Fruit fly (Drosophila melanogaster) whole organism, embryonic: ENCODE data around the gene CG18213.

Source experiments
- Asciz ChIP-seq: fragments of 200-800 bp; sonication (Bioruptor generic); optimal IDR thresholded peaks from 2 replicates; lab custom pipeline; 2017; ENCODE audit warnings: missing biosample characterization, mild to moderate bottlenecking, missing genetic modification characterization, missing genetic modification reagents
- C15 ChIP-seq: fragments of 200-800 bp; sonication (Bioruptor generic); IDR thresholded peaks from 3 replicates; pipeline ENCODE4 v1.3.6; 2022; ENCODE audit warnings: missing biosample characterization, missing genetic modification characterization
- CG10959 ChIP-seq: fragments of 200-800 bp; sonication (Bioruptor generic); IDR thresholded peaks from 2 replicates; pipeline ENCODE4 v1.3.6; 2022; ENCODE audit warnings: missing biosample characterization, missing genetic modification characterization
- CG11085 ChIP-seq: fragments of 200-800 bp; sonication (Bioruptor generic); IDR thresholded peaks from 2 replicates; pipeline ENCODE4 v1.3.6; 2022; ENCODE audit warnings: missing biosample characterization, missing genetic modification characterization
- CG11695 ChIP-seq: fragments of 200-800 bp; sonication (Bioruptor generic); IDR thresholded peaks from 3 replicates; pipeline ENCODE4 v1.3.6; 2022; ENCODE audit warnings: missing biosample characterization, missing genetic modification characterization
- CG13296 ChIP-seq: fragments of 200-800 bp; sonication (Bioruptor generic); optimal IDR thresholded peaks from 3 replicates; lab custom pipeline; 2018; ENCODE audit warnings: missing biosample characterization, mild to moderate bottlenecking, missing genetic modification characterization
- CG13894 ChIP-seq: fragments of 200-800 bp; sonication (Bioruptor generic); optimal IDR thresholded peaks from 3 replicates; lab custom pipeline; 2018; ENCODE audit warnings: missing biosample characterization, mild to moderate bottlenecking, missing genetic modification characterization, moderate library complexity
- CG14710 ChIP-seq: fragments of 200-800 bp; sonication (Bioruptor generic); optimal IDR thresholded peaks from 3 replicates; lab custom pipeline; 2019; ENCODE audit warnings: missing biosample characterization, mild to moderate bottlenecking, missing genetic modification characterization, moderate library complexity
- CG15514 ChIP-seq: fragments of 200-800 bp; sonication (Bioruptor generic); optimal IDR thresholded peaks from 3 replicates; lab custom pipeline; 2017; ENCODE audit warnings: missing biosample characterization, missing genetic modification characterization, mild to moderate bottlenecking, moderate library complexity, missing genetic modification reagents
- CG1602 ChIP-seq: fragments of 200-800 bp; sonication (Bioruptor generic); optimal IDR thresholded peaks from 3 replicates; lab custom pipeline; 2016; ENCODE audit warnings: missing biosample characterization, missing genetic modification characterization
- CG1647 ChIP-seq: fragments of 200-800 bp; sonication (Bioruptor generic); optimal IDR thresholded peaks from 3 replicates; lab custom pipeline; 2016; ENCODE audit warnings: missing biosample characterization, missing genetic modification characterization
- CG18619 ChIP-seq: fragments of 200-800 bp; sonication (Bioruptor generic); optimal IDR thresholded peaks from 3 replicates; lab custom pipeline; 2017; ENCODE audit warnings: missing biosample characterization, mild to moderate bottlenecking, missing genetic modification characterization
- CG3838 ChIP-seq: fragments of 200-800 bp; sonication (Bioruptor generic); optimal IDR thresholded peaks from 3 replicates; lab custom pipeline; 2016; ENCODE audit warnings: missing biosample characterization, missing genetic modification characterization
- CG5953 ChIP-seq: fragments of 200-800 bp; sonication (Bioruptor generic); IDR thresholded peaks from 2 replicates; pipeline ENCODE4 v1.3.6; 2022; ENCODE audit warnings: missing biosample characterization, missing genetic modification characterization
- CG6175 ChIP-seq: fragments of 200-800 bp; sonication (Bioruptor generic); IDR thresholded peaks from 3 replicates; pipeline ENCODE4 v1.3.6; 2022; ENCODE audit warnings: missing biosample characterization, missing genetic modification characterization
- CG7745 ChIP-seq: fragments of 200-800 bp; sonication (Bioruptor generic); optimal IDR thresholded peaks from 2 replicates; lab custom pipeline; 2018; ENCODE audit warnings: missing biosample characterization, mild to moderate bottlenecking, missing genetic modification characterization, moderate library complexity
- CG8089 ChIP-seq: fragments of 200-800 bp; sonication (Bioruptor generic); optimal IDR thresholded peaks from 3 replicates; lab custom pipeline; 2016; ENCODE audit warnings: missing biosample characterization, missing genetic modification characterization
- CG8359 ChIP-seq: fragments of 200-800 bp; sonication (Bioruptor generic); optimal IDR thresholded peaks from 2 replicates; lab custom pipeline; 2017; ENCODE audit warnings: missing biosample characterization, mild to moderate bottlenecking, missing genetic modification characterization, borderline replicate concordance
- CG8765 ChIP-seq: fragments of 200-800 bp; sonication (Bioruptor generic); IDR thresholded peaks from 2 replicates; pipeline ENCODE4 v1.3.6; 2022; ENCODE audit warnings: missing biosample characterization, missing genetic modification characterization
- CG9817 ChIP-seq: fragments of 200-800 bp; sonication (Bioruptor generic); optimal IDR thresholded peaks from 2 replicates; lab custom pipeline; 2018; ENCODE audit warnings: missing biosample characterization, mild to moderate bottlenecking, missing genetic modification characterization, moderate library complexity
- CTCF ChIP-seq: fragments of 200-800 bp; sonication (Bioruptor generic); optimal IDR thresholded peaks from 2 replicates; lab custom pipeline; 2017; ENCODE audit warnings: missing biosample characterization, mild to moderate bottlenecking, missing genetic modification characterization, moderate library complexity
- Dad ChIP-seq: fragments of 200-800 bp; sonication (Bioruptor generic); optimal IDR thresholded peaks from 3 replicates; lab custom pipeline; 2016; ENCODE audit warnings: missing biosample characterization, missing genetic modification characterization
- Deaf1 ChIP-seq: fragments of 200-800 bp; optimal IDR thresholded peaks from 3 replicates; lab custom pipeline; 2019; ENCODE audit warnings: missing biosample characterization, mild to moderate bottlenecking, missing genetic modification characterization, moderate library complexity
- Dll ChIP-seq: fragments of 200-800 bp; sonication (Bioruptor generic); IDR thresholded peaks from 4 replicates; pipeline ENCODE4 v1.3.6; 2022; ENCODE audit warnings: missing biosample characterization, missing genetic modification characterization; ENCODE audit not compliant: partially characterized antibody
- Ets97D ChIP-seq: fragments of 200-800 bp; sonication (Bioruptor generic); optimal IDR thresholded peaks from 3 replicates; lab custom pipeline; 2016; ENCODE audit warnings: missing biosample characterization, missing genetic modification characterization
- H2.0 ChIP-seq: fragments of 200-800 bp; sonication (Bioruptor generic); IDR thresholded peaks from 2 replicates; pipeline ENCODE4 v1.3.6; 2022; ENCODE audit warnings: missing biosample characterization, missing genetic modification characterization
- HmgZ ChIP-seq: fragments of 200-800 bp; sonication (Bioruptor generic); optimal IDR thresholded peaks from 2 replicates; lab custom pipeline; 2018; ENCODE audit warnings: missing biosample characterization, mild to moderate bottlenecking, missing genetic modification characterization
- Kr ChIP-seq: fragments of 200-800 bp; sonication (Bioruptor generic); optimal IDR thresholded peaks from 2 replicates; lab custom pipeline; 2017; ENCODE audit warnings: missing biosample characterization, mild to moderate bottlenecking, missing genetic modification characterization
- Mad ChIP-seq: fragments of 200-800 bp; sonication (Bioruptor generic); optimal IDR thresholded peaks from 2 replicates; lab custom pipeline; 2016; ENCODE audit warnings: missing biosample characterization, missing genetic modification characterization
- Oli ChIP-seq: fragments of 200-800 bp; sonication (Bioruptor generic); optimal IDR thresholded peaks from 2 replicates; lab custom pipeline; 2018; ENCODE audit warnings: missing biosample characterization, mild to moderate bottlenecking, missing genetic modification characterization, moderate library complexity
- Side ChIP-seq: fragments of 200-800 bp; sonication (Bioruptor generic); optimal IDR thresholded peaks from 2 replicates; lab custom pipeline; 2016; ENCODE audit warnings: missing biosample characterization, missing genetic modification characterization
- Stat92E ChIP-seq, 3 experiments: fragments of >200 bp in 2 of 3; fragments of 200-800 bp in 1 of 3; sonication (Bioruptor generic) in 1 of 3; optimal IDR thresholded peaks; 2 replicates each; lab custom pipeline; 2017 to 2019; ENCODE audit warnings: missing biosample characterization in 3 of 3, missing genetic modification characterization in 3 of 3, mild to moderate bottlenecking in 1 of 3, moderate library complexity in 1 of 3
- Taf1 ChIP-seq: fragments of 200-800 bp; sonication (Bioruptor generic); IDR thresholded peaks from 2 replicates; pipeline ENCODE4 v1.3.6; 2022; ENCODE audit warnings: missing biosample characterization, missing genetic modification characterization
- cad ChIP-seq: fragments of >200 bp; optimal IDR thresholded peaks from 2 replicates; lab custom pipeline; 2017; ENCODE audit warnings: missing biosample characterization, missing genetic modification characterization
- chinmo ChIP-seq: fragments of 200-800 bp; sonication (Bioruptor generic); IDR thresholded peaks from 4 replicates; pipeline ENCODE4 v1.3.6; 2022; ENCODE audit warnings: missing biosample characterization, missing genetic modification characterization; ENCODE audit not compliant: partially characterized antibody
- corto ChIP-seq: fragments of 200-800 bp; sonication (Bioruptor generic); optimal IDR thresholded peaks from 2 replicates; lab custom pipeline; 2016; ENCODE audit warnings: missing biosample characterization, mild to moderate bottlenecking, missing genetic modification characterization, moderate library complexity
- dm ChIP-seq: fragments of 200-800 bp; sonication (Bioruptor generic); optimal IDR thresholded peaks from 3 replicates; lab custom pipeline; 2016; ENCODE audit warnings: missing biosample characterization, missing genetic modification characterization
- insv ChIP-seq, 2 experiments: fragments of 200-800 bp; sonication (Bioruptor generic); optimal IDR thresholded peaks; 3 replicates each; lab custom pipeline; 2016 to 2018; ENCODE audit warnings: missing biosample characterization in 2 of 2, missing genetic modification characterization in 2 of 2
- lab ChIP-seq: fragments of 200-800 bp; sonication (Bioruptor generic); optimal IDR thresholded peaks from 3 replicates; lab custom pipeline; 2017; ENCODE audit warnings: missing biosample characterization, missing genetic modification characterization, mild to moderate bottlenecking, moderate library complexity, missing genetic modification reagents
- nmo ChIP-seq: fragments of 200-800 bp; sonication (Bioruptor generic); optimal IDR thresholded peaks from 2 replicates; lab custom pipeline; 2018; ENCODE audit warnings: missing biosample characterization, mild to moderate bottlenecking, missing genetic modification characterization, moderate library complexity
- oc ChIP-seq: fragments of 200-800 bp; sonication (Bioruptor generic); optimal IDR thresholded peaks from 2 replicates; lab custom pipeline; 2018; ENCODE audit warnings: missing biosample characterization, mild to moderate bottlenecking, missing genetic modification characterization, moderate library complexity
- scrt ChIP-seq: fragments of 200-800 bp; sonication (Bioruptor generic); optimal IDR thresholded peaks from 2 replicates; lab custom pipeline; 2018; ENCODE audit warnings: missing biosample characterization, mild to moderate bottlenecking, missing genetic modification characterization, moderate library complexity
- sd ChIP-seq: fragments of 200-800 bp; sonication (Bioruptor generic); optimal IDR thresholded peaks from 3 replicates; lab custom pipeline; 2018; ENCODE audit warnings: missing biosample characterization, mild to moderate bottlenecking, missing genetic modification characterization, moderate library complexity
- sens ChIP-seq: fragments of 200-800 bp; sonication (Bioruptor generic); peaks from one replicate; lab custom pipeline; 2016; ENCODE audit warnings: missing biosample characterization, missing genetic modification characterization
- shn ChIP-seq: fragments of 200-800 bp; sonication (Bioruptor generic); optimal IDR thresholded peaks from 3 replicates; lab custom pipeline; 2016; ENCODE audit warnings: missing biosample characterization, missing genetic modification characterization
- slbo ChIP-seq: fragments of 200-800 bp; sonication (Bioruptor generic); IDR thresholded peaks from 2 replicates; pipeline ENCODE4 v1.3.6; 2022; ENCODE audit warnings: missing biosample characterization, missing genetic modification characterization
- sna ChIP-seq: fragments of 200-800 bp; sonication (Bioruptor generic); IDR thresholded peaks from 2 replicates; pipeline ENCODE4 v1.3.6; 2022; ENCODE audit warnings: missing biosample characterization, missing genetic modification characterization; ENCODE audit not compliant: partially characterized antibody
- stc ChIP-seq: fragments of 200-800 bp; sonication (Bioruptor generic); IDR thresholded peaks from 2 replicates; pipeline ENCODE4 v1.3.6; 2022; ENCODE audit warnings: missing biosample characterization, missing genetic modification characterization
- sug ChIP-seq: fragments of 200-800 bp; optimal IDR thresholded peaks from 2 replicates; lab custom pipeline; 2019; ENCODE audit warnings: missing biosample characterization, mild to moderate bottlenecking, missing genetic modification characterization, moderate library complexity
- tio ChIP-seq: fragments of 200-800 bp; sonication (Bioruptor generic); optimal IDR thresholded peaks from 2 replicates; lab custom pipeline; 2017; ENCODE audit warnings: missing biosample characterization, missing genetic modification characterization, inconsistent platforms
- twi ChIP-seq: fragments of 200-800 bp; optimal IDR thresholded peaks from 2 replicates; lab custom pipeline; 2019; ENCODE audit warnings: missing biosample characterization, mild to moderate bottlenecking, missing genetic modification characterization, moderate library complexity
- usp ChIP-seq: fragments of >200 bp; optimal IDR thresholded peaks from 2 replicates; lab custom pipeline; 2017; ENCODE audit warnings: missing biosample characterization, missing genetic modification characterization

The CG18213 gene

DNA sequence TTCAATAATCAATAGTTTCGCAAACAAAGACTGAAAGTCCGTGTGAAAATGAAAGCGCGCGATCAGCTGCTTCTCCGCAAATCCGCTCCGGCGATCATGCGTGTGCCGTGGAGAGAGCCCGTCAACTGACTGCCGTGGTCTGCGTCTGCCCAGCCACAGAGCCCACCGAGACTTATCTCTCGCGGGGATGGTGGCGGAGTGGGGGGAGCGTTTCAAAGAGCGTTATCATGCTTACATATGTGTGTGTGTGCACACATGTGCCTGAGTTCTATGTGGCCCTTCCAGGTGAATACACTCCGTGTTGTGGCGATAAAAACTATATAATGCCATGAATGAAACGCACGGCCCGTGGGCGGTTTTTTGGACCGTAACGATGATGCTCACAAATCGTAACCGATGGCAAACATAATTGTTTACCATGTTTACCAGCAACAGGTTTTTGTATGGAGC lies 38.0 kb upstream of the CG18213 start (continued):
- peak; percentile 22 for TF ChIP-seq CG15514 (GFP tag; lab: Kevin White, UChicago)
- TF ChIP-seq Kr (GFP tag; lab: Kevin White, UChicago) = no peak
- TF ChIP-seq Side = no peak
- peak; percentile 62 for TF ChIP-seq HmgZ (tag; lab: Kevin White, UChicago)
- peak; percentile 23 for TF ChIP-seq scrt (GFP tag; lab: Kevin White, UChicago)
- no peak for TF ChIP-seq Taf1 (GFP tag; lab: Robert Waterston, UW)
- peak; percentile 84 for TF ChIP-seq twi (tag; lab: Kevin White, UChicago)
- TF ChIP-seq lab (GFP tag; lab: Kevin White, UChicago) = peak; percentile 64
- TF ChIP-seq Asciz (GFP tag; lab: Kevin White, UChicago) = no peak
- TF ChIP-seq CG8089 = no peak
- TF ChIP-seq C15 (GFP tag; lab: Robert Waterston, UW) = no peak
- no peak for TF ChIP-seq CTCF
- no peak for TF ChIP-seq Mad (GFP tag; lab: Kevin White, UChicago)
- TF ChIP-seq CG3838 = no peak
- TF ChIP-seq nmo (GFP tag; lab: Kevin White, UChicago) = no peak
- no peak for TF ChIP-seq slbo
- no peak for TF ChIP-seq Ets97D (GFP tag; lab: Kevin White, UChicago)
- no peak for TF ChIP-seq Deaf1
- no peak for TF ChIP-seq cad (GFP tag; lab: Kevin White, UChicago)
- TF ChIP-seq CG13894 (tag; lab: Kevin White, UChicago) = peak; percentile 70
- no peak for TF ChIP-seq sens (GFP tag; lab: Kevin White, UChicago)
- no peak for TF ChIP-seq sd
- peak; percentile 93 for TF ChIP-seq chinmo
- no peak for TF ChIP-seq oc (tag; lab: Kevin White, UChicago)
- no peak for TF ChIP-seq insv (GFP tag; optimal IDR thresholded peaks at IDR 0.05; lab: Kevin White, UChicago)
- TF ChIP-seq CG6175 = peak; percentile 70; the same call in 1 of the 3 replicates
- no peak for TF ChIP-seq CG8359
- no peak for TF ChIP-seq CG9817 (tag; lab: Kevin White, UChicago)
- no peak for TF ChIP-seq CG1647 (GFP tag; lab: Kevin White, UChicago)
- peak; percentile 3; the same call in 1 of the 2 replicates for TF ChIP-seq CG5953
- TF ChIP-seq H2.0 = no peak
- no peak for TF ChIP-seq CG10959
- no peak for TF ChIP-seq CG1602 (GFP tag; lab: Kevin White, UChicago)
- no peak for TF ChIP-seq Oli
- no peak for TF ChIP-seq CG11695 (GFP tag; lab: Robert Waterston, UW)
- no peak for TF ChIP-seq CG14710 (tag; lab: Kevin White, UChicago)
- no peak for TF ChIP-seq CG11085 (GFP tag; lab: Robert Waterston, UW)
- TF ChIP-seq sna = no peak
- no peak for TF ChIP-seq Dad
- TF ChIP-seq Stat92E (GFP tag; optimal IDR thresholded peaks at IDR 0.05; lab: Kevin White, UChicago) = no peak
- TF ChIP-seq tio (GFP tag; lab: Kevin White, UChicago) = no peak
- no peak for TF ChIP-seq shn (GFP tag; lab: Kevin White, UChicago)
- TF ChIP-seq CG8765 = no peak
- TF ChIP-seq Dll (GFP tag; lab: Robert Waterston, UW) = no peak
- TF ChIP-seq CG13296 (GFP tag; lab: Kevin White, UChicago) = no peak
- TF ChIP-seq corto = no peak
- TF ChIP-seq sug (tag; lab: Kevin White, UChicago) = peak; percentile 90
- TF ChIP-seq usp (GFP tag; lab: Kevin White, UChicago) = no peak
- no peak for TF ChIP-seq CG7745 (tag; lab: Kevin White, UChicago)
- peak; percentile 21; the same call in 1 of the 2 replicates for TF ChIP-seq stc (GFP tag; lab: Robert Waterston, UW)
- no peak for TF ChIP-seq dm (GFP tag; lab: Kevin White, UChicago)
- no peak for TF ChIP-seq CG18619
